Worm (Caenorhabditis elegans) whole organism, young adult: Measurements from ENCODE around the gene F21D9.2.

ENCODE experiments used
- Y95B8A.8 ChIP-seq: fragments of 200-800 bp; sonication (Bioruptor generic); IDR thresholded peaks from 2 replicates; pipeline ENCODE4 v1.3.6; 2022; ENCODE audit warnings: missing genetic modification reagents, missing genetic modification characterization, missing compliant biosample characterization
- bed-1 ChIP-seq: fragments of 200-800 bp; sonication (Bioruptor generic); IDR thresholded peaks from 2 replicates; pipeline ENCODE4 v1.3.6; 2022; ENCODE audit warnings: missing genetic modification reagents, missing genetic modification characterization, missing compliant biosample characterization
- dox-1 ChIP-seq: fragments of 200-800 bp; sonication (Bioruptor generic); IDR thresholded peaks from 2 replicates; pipeline ENCODE4 v1.3.6; 2022; ENCODE audit warnings: missing genetic modification reagents, missing genetic modification characterization, missing compliant biosample characterization
- dpl-1 ChIP-seq: fragments of 150-350 bp; optimal IDR thresholded peaks from 2 replicates; lab custom pipeline; 2014; ENCODE audit warnings: missing biosample characterization, missing genetic modification reagents, missing genetic modification characterization
- hsf-1 ChIP-seq: fragments of 200-800 bp; sonication (Bioruptor generic); IDR thresholded peaks from 2 replicates; pipeline ENCODE4 v1.3.6; 2022; ENCODE audit warnings: missing genetic modification reagents, missing genetic modification characterization, missing compliant biosample characterization
- nhr-80 ChIP-seq: sonication (generic microtip); optimal IDR thresholded peaks from 2 replicates; lab custom pipeline; 2016; ENCODE audit warnings: missing genetic modification characterization, missing compliant biosample characterization

ce11 chrV:19311391-19311790 lies 49.1 kb upstream of the F21D9.2 start, which contains the start of gene C43D7.8:
- no peak for TF ChIP-seq Y95B8A.8 (GFP tag; lab: Robert Waterston, UW)
- no peak for TF ChIP-seq dox-1
- TF ChIP-seq nhr-80 (tag; lab: Kevin White, UChicago): no peak
- no peak for TF ChIP-seq bed-1
- TF ChIP-seq dpl-1 (GFP tag; lab: Kevin White, UChicago): no peak
- no peak for TF ChIP-seq hsf-1 (GFP tag; lab: Robert Waterston, UW)
